Worm (Caenorhabditis elegans): ENCODE measurements around the gene tomm-20.
A peak's percentile ranks its signal among the peaks of the same experiment; 100 is the strongest.

tomm-20 gene

DNA sequence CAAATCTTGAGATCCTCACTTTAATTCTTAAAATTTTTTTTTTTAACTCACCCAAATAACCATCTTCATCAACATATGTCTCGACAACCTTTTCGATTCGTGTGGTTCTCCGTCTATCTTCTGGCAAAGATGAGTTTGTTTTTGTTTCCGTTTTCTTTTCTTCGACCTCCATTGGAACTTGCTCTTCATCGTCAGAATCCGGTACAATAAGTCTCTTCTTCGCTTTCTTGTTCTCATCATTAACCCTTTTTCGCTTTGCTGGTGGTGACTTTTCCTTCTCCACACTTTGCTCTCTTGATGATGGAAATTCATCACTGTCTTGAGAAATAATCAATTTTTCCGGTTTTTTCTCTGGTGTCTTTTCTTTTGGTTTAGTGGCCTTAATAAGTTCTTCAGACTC, 27.2 kb downstream of the tomm-20 start:
- TF ChIP-seq F16B12.6 (tag; optimal IDR thresholded peaks at IDR 0.05) (no peak), mep-1 (tag; optimal IDR thresholded peaks at IDR 0.05) (no peak), nhr-19 (GFP tag; conservative IDR thresholded peaks at IDR 0.05) (no peak), hpl-2 (GFP tag; optimal IDR thresholded peaks at IDR 0.05) (no peak), fos-1 (tag; optimal IDR thresholded peaks at IDR 0.05) (no peak), pax-3 (tag; optimal IDR thresholded peaks at IDR 0.05) (no peak), ztf-11 (tag; optimal IDR thresholded peaks at IDR 0.05) (no peak), skn-1 (tag; optimal IDR thresholded peaks at IDR 0.05) (no peak), ces-1 (GFP tag; optimal IDR thresholded peaks at IDR 0.05) (no peak)

ce11 chrV:12314413-12314812, 28.9 kb downstream of the tomm-20 start:
- TF ChIP-seq elt-3 (tag; optimal IDR thresholded peaks at IDR 0.05), result no peak
- TF ChIP-seq nhr-12 (tag; optimal IDR thresholded peaks at IDR 0.05), result no peak
- no peak for TF ChIP-seq hlh-17 (GFP tag; optimal IDR thresholded peaks at IDR 0.05; ENCODE audit: borderline replicate concordance)
- TF ChIP-seq elt-2 (tag; optimal IDR thresholded peaks at IDR 0.05), result no peak
- TF ChIP-seq efl-1 (optimal IDR thresholded peaks at IDR 0.05), result no peak
- TF ChIP-seq efl-1 (GFP tag; optimal IDR thresholded peaks at IDR 0.05 in 1 of 2), result no peak
- no peak for TF ChIP-seq nhr-77 (tag; optimal IDR thresholded peaks at IDR 0.05)
- TF ChIP-seq lin-14 (GFP tag; optimal IDR thresholded peaks at IDR 0.05), result peak; percentile 75
- no peak for TF ChIP-seq skn-1 (tag; optimal IDR thresholded peaks at IDR 0.05)
- TF ChIP-seq lin-35 (GFP tag; optimal IDR thresholded peaks at IDR 0.05), result no peak
- TF ChIP-seq xbp-1 (tag; optimal IDR thresholded peaks at IDR 0.05), result no peak
- no peak for TF ChIP-seq dsc-1 (tag; optimal IDR thresholded peaks at IDR 0.05)
- peak; percentile 44 for TF ChIP-seq fkh-10 (GFP tag; optimal IDR thresholded peaks at IDR 0.05)
- no peak for TF ChIP-seq unc-86 (tag; optimal IDR thresholded peaks at IDR 0.05)
- no peak for TF ChIP-seq nhr-19 (GFP tag; conservative IDR thresholded peaks at IDR 0.05)
- no peak for TF ChIP-seq nhr-237 (tag; optimal IDR thresholded peaks at IDR 0.05)
- TF ChIP-seq lsy-2 (tag; optimal IDR thresholded peaks at IDR 0.05), result peak in 1 of 2 experiments; percentile 33

ce11 chrV:12310256-12310655, 33.0 kb downstream of the tomm-20 start, which contains the start of gene hpo-30:
Gene hpo-30 (minus strand): TSS chrV:12310356.
- TF ChIP-seq nhr-85 (tag) (no peak), zip-4 (GFP tag; optimal IDR thresholded peaks at IDR 0.05) (no peak), nhr-71 (tag; optimal IDR thresholded peaks at IDR 0.05) (no peak), efl-1 (optimal IDR thresholded peaks at IDR 0.05) (no peak), efl-1 (GFP tag; optimal IDR thresholded peaks at IDR 0.05 in 1 of 2) (no peak), ceh-90 (tag; optimal IDR thresholded peaks at IDR 0.05) (no peak), nhr-237 (tag; optimal IDR thresholded peaks at IDR 0.05) (no peak), ama-1 (optimal IDR thresholded peaks at IDR 0.05) (no peak), ceh-82 (tag; optimal IDR thresholded peaks at IDR 0.05) (no peak), efl-3 (GFP tag; optimal IDR thresholded peaks at IDR 0.05) (no peak), pax-3 (tag; optimal IDR thresholded peaks at IDR 0.05) (no peak), C16A3.4 (tag; optimal IDR thresholded peaks at IDR 0.05) (no peak), C34B4.2 (tag; optimal IDR thresholded peaks at IDR 0.05) (no peak), ces-1 (GFP tag; optimal IDR thresholded peaks at IDR 0.05) (no peak), ztf-11 (tag; optimal IDR thresholded peaks at IDR 0.05) (no peak), pqm-1 (tag; optimal IDR thresholded peaks at IDR 0.05) (no peak), irx-1 (tag; optimal IDR thresholded peaks at IDR 0.05) (no peak), egl-27 (tag; optimal IDR thresholded peaks at IDR 0.05) (no peak), zag-1 (tag; optimal IDR thresholded peaks at IDR 0.05) (no peak)

ce11 chrV:12307011-12307540, 36.2 kb downstream of the tomm-20 start, which contains the start of gene srg-45:
Gene srg-45 (plus strand): TSS chrV:12307490.
- TF ChIP-seq lsy-2 (tag; optimal IDR thresholded peaks at IDR 0.05) (peak in 1 of 2 experiments; percentile 15), C04F5.9 (tag; optimal IDR thresholded peaks at IDR 0.05) (no peak), aly-2 (tag; optimal IDR thresholded peaks at IDR 0.05) (peak; percentile 69), nhr-71 (tag; optimal IDR thresholded peaks at IDR 0.05) (no peak)

Data from whole organism, L1 larva.